Worm (Caenorhabditis elegans): Measurements from ENCODE around the gene F16G10.5.
A peak's percentile ranks its signal among the peaks of the same experiment; 100 is the strongest.

F16G10.5 gene

DNA sequence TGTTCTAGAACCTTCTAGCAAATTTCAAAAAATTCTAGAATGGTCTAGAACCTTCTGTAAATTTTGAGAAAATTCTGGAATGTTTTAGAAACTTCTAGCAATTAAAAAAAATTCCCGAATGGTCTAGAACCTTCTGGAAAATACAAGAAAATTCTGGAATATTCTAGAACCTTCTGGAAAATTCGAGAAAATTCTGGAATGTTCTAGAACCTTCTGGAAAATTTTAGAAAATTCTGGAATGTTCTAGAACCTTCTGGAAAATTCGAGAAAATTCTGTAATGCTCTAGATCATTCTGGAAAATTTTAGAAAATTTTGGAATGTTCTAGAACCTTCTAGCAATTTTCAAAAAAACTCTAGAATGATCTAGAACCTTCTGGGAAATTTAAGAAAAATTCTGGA, 36.7 kb upstream of the F16G10.5 start (continued):
- no peak for TF ChIP-seq lsy-27 (tag; optimal IDR thresholded peaks at IDR 0.05; ENCODE audit: borderline replicate concordance, insufficient read depth)
- no peak for TF ChIP-seq snpc-4 (GFP tag; optimal IDR thresholded peaks at IDR 0.05)
- TF ChIP-seq snpc-4 (tag; optimal IDR thresholded peaks at IDR 0.05), result no peak

DNA sequence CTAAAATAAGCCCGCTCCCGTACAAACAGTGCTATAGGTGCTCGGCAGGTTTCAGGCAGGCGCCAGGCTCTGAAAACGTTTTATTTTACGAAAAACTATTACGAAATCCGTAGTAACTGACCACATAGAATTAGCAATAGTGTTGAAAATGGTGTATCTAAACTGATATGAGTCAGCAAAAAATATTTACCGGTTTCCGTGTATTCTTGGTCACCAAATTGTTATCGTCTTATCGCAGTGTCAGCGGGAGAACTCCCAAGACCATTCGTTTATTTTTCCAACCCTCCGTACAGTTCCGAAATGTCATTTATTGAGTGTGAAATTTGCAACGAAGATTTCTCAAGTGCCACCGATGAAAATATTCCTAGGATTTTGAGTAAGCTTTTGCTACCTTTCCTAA, 34.9 kb upstream of the F16G10.5 start, which contains the start of gene F43C11.8:
F43C11.8 (plus strand) TSS at position 301 of the 400 bp plus-strand sequence.
- TF ChIP-seq F10E7.11 (tag; optimal IDR thresholded peaks at IDR 0.05) (no peak), nhr-80 (tag; optimal IDR thresholded peaks at IDR 0.05) (peak; percentile 6)

DNA sequence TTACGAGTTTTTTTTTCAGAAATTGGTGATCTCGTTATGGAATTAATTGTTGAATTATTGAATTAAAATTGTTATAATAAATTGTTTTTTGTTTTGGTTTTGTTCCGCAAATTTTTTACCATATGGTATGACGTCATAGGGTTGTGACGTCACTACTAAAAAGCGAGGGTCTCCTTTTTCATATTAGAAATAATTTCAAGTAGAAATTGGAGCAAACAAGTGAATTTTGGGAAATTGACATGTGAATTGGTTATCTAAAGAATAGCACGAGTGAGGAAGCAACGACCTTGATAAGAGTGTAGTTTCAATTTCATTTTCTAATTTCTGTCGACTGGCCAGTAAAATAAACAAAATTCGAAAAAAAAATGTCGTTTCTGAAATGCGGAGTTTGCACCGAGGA, 31.5 kb upstream of the F16G10.5 start, which contains the start of gene F43C11.7:
F43C11.7 (plus strand) TSS at position 326 of the 400 bp plus-strand sequence.
- TF ChIP-seq atf-7 (tag; optimal IDR thresholded peaks at IDR 0.05) (peak; percentile 87), C06A6.2 (GFP tag; conservative IDR thresholded peaks at IDR 0.05) (no peak), snpc-1.1 (tag; optimal IDR thresholded peaks at IDR 0.05; ENCODE audit: insufficient read depth) (no peak), ceh-100 (GFP tag; IDR thresholded peaks at IDR 0.05) (no peak), lin-35 (GFP tag; optimal IDR thresholded peaks at IDR 0.05) (no peak), K12H6.12 (tag; optimal IDR thresholded peaks at IDR 0.05) (no peak), athp-1 (tag; optimal IDR thresholded peaks at IDR 0.05) (no peak), sptf-2 (GFP tag; optimal IDR thresholded peaks at IDR 0.05) (no peak), tlf-1 (GFP tag; optimal IDR thresholded peaks at IDR 0.05) (no peak), F39B2.1 (GFP tag; IDR thresholded peaks at IDR 0.05) (no peak), B0035.1 (tag; optimal IDR thresholded peaks at IDR 0.05) (no peak), cebp-1 (GFP tag; IDR thresholded peaks at IDR 0.05) (no peak), cebp-1 (tag; optimal IDR thresholded peaks at IDR 0.05) (peak; percentile 27), unc-62 (GFP tag; optimal IDR thresholded peaks at IDR 0.05) (peak; percentile 37), nhr-80 (tag; optimal IDR thresholded peaks at IDR 0.05) (peak; percentile 84), tbx-9 (tag; optimal IDR thresholded peaks at IDR 0.05; ENCODE audit: borderline replicate concordance) (no peak), snpc-3.4 (tag; optimal IDR thresholded peaks at IDR 0.05) (no peak)

DNA sequence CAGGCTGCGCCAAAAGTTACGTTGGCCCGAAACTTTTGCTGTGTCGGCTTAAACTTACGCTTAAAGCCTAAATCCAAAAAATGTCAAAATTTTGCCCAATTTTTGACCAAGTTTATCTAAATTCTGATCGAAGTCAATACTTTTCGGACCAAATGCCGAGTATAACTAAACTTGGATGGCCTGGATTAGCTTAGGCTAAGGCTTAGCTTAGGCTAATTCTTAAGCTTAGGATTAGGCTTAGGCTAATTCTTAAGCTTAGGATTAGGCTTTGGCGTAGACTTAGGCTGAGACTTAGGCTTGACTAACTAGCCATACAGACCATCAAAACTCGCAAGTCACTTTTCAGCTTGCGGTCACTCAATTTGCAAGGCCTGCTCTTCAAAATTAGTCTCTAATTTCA, 30.9 kb upstream of the F16G10.5 start:
- TF ChIP-seq ceh-100 (GFP tag; IDR thresholded peaks at IDR 0.05) (no peak), ztf-25 (GFP tag; IDR thresholded peaks at IDR 0.05) (no peak), nfyb-1 (GFP tag; IDR thresholded peaks at IDR 0.05) (no peak), akir-1 (GFP tag; optimal IDR thresholded peaks at IDR 0.05) (no peak), ZK185.1 (tag; optimal IDR thresholded peaks at IDR 0.05; ENCODE audit: poor library complexity, severe bottlenecking) (no peak), Y53F4B.3 (GFP tag; IDR thresholded peaks at IDR 0.05) (no peak), ceh-27 (GFP tag; optimal IDR thresholded peaks at IDR 0.05) (no peak), mes-4 (tag; optimal IDR thresholded peaks at IDR 0.05) (no peak), Y56A3A.18 (GFP tag; IDR thresholded peaks at IDR 0.05) (no peak), die-1 (tag; optimal IDR thresholded peaks at IDR 0.05) (no peak), hsf-1 (GFP tag; IDR thresholded peaks at IDR 0.05) (no peak), F10E7.11 (tag; optimal IDR thresholded peaks at IDR 0.05) (no peak), lsy-27 (tag; optimal IDR thresholded peaks at IDR 0.05; ENCODE audit: borderline replicate concordance, insufficient read depth) (no peak), fkh-3 (tag; optimal IDR thresholded peaks at IDR 0.05) (no peak), nhr-90 (tag; optimal IDR thresholded peaks at IDR 0.05) (no peak), B0336.3 (GFP tag; IDR thresholded peaks at IDR 0.05) (no peak), rcor-1 (GFP tag; IDR thresholded peaks at IDR 0.05) (no peak), D2030.7 (GFP tag; IDR thresholded peaks at IDR 0.05) (no peak), F55B11.4 (tag; optimal IDR thresholded peaks at IDR 0.05; ENCODE audit: borderline replicate concordance, insufficient read depth) (no peak)
